Worm (Caenorhabditis elegans): ENCODE measurements around the gene athp-2.
A peak's percentile ranks its signal among the peaks of the same experiment; 100 is the strongest.

Gene athp-2

ce11 chrII:4376295-4377172 lies 36.6 kb downstream of the athp-2 start, which contains the start of gene ntl-2 (continued):
- TF ChIP-seq repo-1 (tag; optimal IDR thresholded peaks at IDR 0.05) (peak; percentile 88), chd-7 (tag; optimal IDR thresholded peaks at IDR 0.05) (peak; percentile 97), ztf-3 (GFP tag; optimal IDR thresholded peaks at IDR 0.05) (peak; percentile 87), ztf-25 (GFP tag; IDR thresholded peaks at IDR 0.05) (no peak), ceh-40 (GFP tag; IDR thresholded peaks at IDR 0.05) (no peak), hmg-1.2 (GFP tag; IDR thresholded peaks at IDR 0.05) (peak; percentile 91), madf-8 (GFP tag; conservative IDR thresholded peaks at IDR 0.05) (peak; percentile 23; the same call in 1 of the 2 replicates), mes-4 (tag; optimal IDR thresholded peaks at IDR 0.05) (no peak), ztf-18 (tag; optimal IDR thresholded peaks at IDR 0.05) (peak; percentile 2), Y95B8A.8 (GFP tag; IDR thresholded peaks at IDR 0.05) (peak; percentile 70; the same call in 1 of the 2 replicates), ZK185.1 (tag; optimal IDR thresholded peaks at IDR 0.05; ENCODE audit: poor library complexity, severe bottlenecking) (peak; percentile 87), nhr-27 (tag; optimal IDR thresholded peaks at IDR 0.05) (no peak), dox-1 (GFP tag; IDR thresholded peaks at IDR 0.05) (peak; percentile 96), ekl-4 (GFP tag; IDR thresholded peaks at IDR 0.05) (peak; percentile 94), tbp1 (GFP tag; optimal IDR thresholded peaks at IDR 0.05) (peak; percentile 71), madf-6 (GFP tag; IDR thresholded peaks at IDR 0.05) (peak; percentile 60; the same call in 1 of the 2 replicates), lag-1 (GFP tag; IDR thresholded peaks at IDR 0.05) (no peak), egrh-3 (GFP tag; IDR thresholded peaks at IDR 0.05) (peak; percentile 100), B0261.1 (tag; optimal IDR thresholded peaks at IDR 0.05) (peak; percentile 33), Y79H2A.3 (GFP tag; conservative IDR thresholded peaks at IDR 0.05) (no peak), cebp-2 (GFP tag; IDR thresholded peaks at IDR 0.05) (0 out of 2 replicates have a peak, but pooled peaks have one; percentile 40), efl-1 (GFP tag; optimal IDR thresholded peaks at IDR 0.05) (peak; percentile 29), rec-8 (tag; optimal IDR thresholded peaks at IDR 0.05) (no peak), akir-1 (GFP tag; optimal IDR thresholded peaks at IDR 0.05) (peak; percentile 85), ceh-100 (GFP tag; IDR thresholded peaks at IDR 0.05) (peak; percentile 81), unc-130 (GFP tag; optimal IDR thresholded peaks at IDR 0.05) (no peak), egl-44 (GFP tag; IDR thresholded peaks at IDR 0.05) (no peak; the same call in 1 of the 2 replicates), hmg-20 (GFP tag; IDR thresholded peaks at IDR 0.05) (no peak; the same call in 1 of the 2 replicates), bed-2 (GFP tag; IDR thresholded peaks at IDR 0.05) (0 out of 2 replicates have a peak, but pooled peaks have one; percentile 35), die-1 (tag; optimal IDR thresholded peaks at IDR 0.05) (no peak), ets-4 (GFP tag; optimal IDR thresholded peaks at IDR 0.05) (peak; percentile 86), nhr-90 (tag; optimal IDR thresholded peaks at IDR 0.05) (no peak), unc-62 (GFP tag; optimal IDR thresholded peaks at IDR 0.05) (peak; percentile 12), cebp-1 (GFP tag; IDR thresholded peaks at IDR 0.05) (peak; percentile 11; the same call in 1 of the 2 replicates), cebp-1 (tag; optimal IDR thresholded peaks at IDR 0.05) (peak; percentile 94), D2030.7 (GFP tag; IDR thresholded peaks at IDR 0.05) (0 out of 2 replicates have a peak, but pooled peaks have one; percentile 10), hlh-26 (GFP tag; conservative IDR thresholded peaks at IDR 0.05) (no peak), B0019.2 (GFP tag; conservative IDR thresholded peaks at IDR 0.05) (no peak), sdz-38 (tag; optimal IDR thresholded peaks at IDR 0.05) (no peak), him-1 (tag; optimal IDR thresholded peaks at IDR 0.05) (no peak)

All from whole organism, young adult.